Worm (Caenorhabditis elegans) whole organism, L3 larva: ENCODE results near the gene C50H2.5.

Experiments
- ama-1 ChIP-seq: fragments of 150-350 bp; optimal IDR thresholded peaks from 2 replicates; lab custom pipeline; 2018
- ceh-16 ChIP-seq: sonication (generic microtip); optimal IDR thresholded peaks from 2 replicates; lab custom pipeline; 2017; ENCODE audit warnings: missing biosample characterization, missing genetic modification characterization
- egl-5 ChIP-seq: fragments of 150-350 bp; optimal IDR thresholded peaks from 2 replicates; lab custom pipeline; 2017; ENCODE audit warnings: missing biosample characterization, missing genetic modification reagents, missing genetic modification characterization, inconsistent platforms
- elt-2 ChIP-seq: sonication (generic microtip); optimal IDR thresholded peaks from 2 replicates; lab custom pipeline; 2016; ENCODE audit warnings: missing genetic modification reagents, mild to moderate bottlenecking, missing genetic modification characterization, missing compliant biosample characterization
- lin-39 ChIP-seq: fragments of 150-350 bp; optimal IDR thresholded peaks from 2 replicates; lab custom pipeline; 2018; ENCODE audit warnings: missing biosample characterization, missing genetic modification reagents, missing genetic modification characterization
- nhr-11 ChIP-seq: fragments of 150-350 bp; optimal IDR thresholded peaks from 2 replicates; lab custom pipeline; 2014; ENCODE audit warnings: missing biosample characterization, missing genetic modification characterization
- nhr-25 ChIP-seq: sonication (generic microtip); optimal IDR thresholded peaks from 2 replicates; lab custom pipeline; 2017; ENCODE audit warnings: missing biosample characterization, missing genetic modification characterization
- pqm-1 ChIP-seq: fragments of 150-350 bp; optimal IDR thresholded peaks from 2 replicates; lab custom pipeline; 2017; ENCODE audit warnings: missing biosample characterization, missing genetic modification characterization, inconsistent platforms
- snpc-4 ChIP-seq: fragments of 150-350 bp; optimal IDR thresholded peaks from 2 replicates; lab custom pipeline; 2014; ENCODE audit warnings: missing biosample characterization, missing genetic modification characterization
- unc-62 ChIP-seq: fragments of 150-350 bp; sonication (generic microtip); optimal IDR thresholded peaks from 4 replicates; lab custom pipeline; 2014; ENCODE audit warnings: missing biosample characterization, missing genetic modification reagents, missing genetic modification characterization
- ztf-4 ChIP-seq: fragments of 150-350 bp; optimal IDR thresholded peaks from 2 replicates; lab custom pipeline; 2014; ENCODE audit warnings: missing biosample characterization, missing genetic modification characterization

- TF ChIP-seq snpc-4 (no peak), unc-62 (GFP tag; lab: Kevin White, UChicago) (no peak), nhr-11 (tag; lab: Kevin White, UChicago) (no peak), egl-5 (tag; lab: Kevin White, UChicago) (no peak), ztf-4 (tag; lab: Kevin White, UChicago) (no peak), nhr-25 (no peak), lin-39 (tag; lab: Kevin White, UChicago) (no peak), ceh-16 (tag; lab: Kevin White, UChicago) (no peak), pqm-1 (tag; lab: Kevin White, UChicago) (peak; percentile 76), elt-2 (peak; percentile 97), ama-1 (lab: Kevin White, UChicago) (no peak)
Observed at ce11 chrV:9925647-9926046, 7.1 kb downstream of the C50H2.5 start.
